Worm (Caenorhabditis elegans) whole organism, L2 larva: ENCODE data around the gene sdz-27.
A peak's percentile ranks its signal among the peaks of the same experiment; 100 is the strongest.
"Not testable (repeated sequence)": the region's sequence is repeated elsewhere in the genome, so short reads cannot be mapped to it uniquely, and the experiment has no call there.

ENCODE experiments used
- C34F6.9 ChIP-seq: fragments of 150-350 bp; optimal IDR thresholded peaks from 2 replicates; lab custom pipeline; 2014; ENCODE audit warnings: missing biosample characterization, missing genetic modification characterization
- F13H6.1 ChIP-seq: sonication (generic microtip); optimal IDR thresholded peaks from 2 replicates; lab custom pipeline; 2016; ENCODE audit warnings: missing genetic modification characterization, missing compliant biosample characterization
- R02D3.7 ChIP-seq: fragments of 150-350 bp; optimal IDR thresholded peaks from 2 replicates; lab custom pipeline; 2014; ENCODE audit warnings: missing biosample characterization, missing genetic modification characterization
- alr-1 ChIP-seq: fragments of 150-350 bp; optimal IDR thresholded peaks from 2 replicates; lab custom pipeline; 2014; ENCODE audit warnings: missing biosample characterization, missing genetic modification characterization
- aly-2 ChIP-seq: fragments of 150-350 bp; optimal IDR thresholded peaks from 2 replicates; lab custom pipeline; 2014; ENCODE audit warnings: missing biosample characterization, missing genetic modification characterization
- ama-1 ChIP-seq: fragments of 150-350 bp; optimal IDR thresholded peaks from 2 replicates; lab custom pipeline; 2018; ENCODE audit warnings: inconsistent platforms
- ceh-16 ChIP-seq: fragments of 150-350 bp; optimal IDR thresholded peaks from 2 replicates; lab custom pipeline; 2014; ENCODE audit warnings: missing biosample characterization, missing genetic modification characterization
- ceh-82 ChIP-seq: fragments of 150-350 bp; optimal IDR thresholded peaks from 2 replicates; lab custom pipeline; 2014; ENCODE audit warnings: missing biosample characterization, missing genetic modification characterization
- crh-2 ChIP-seq: sonication (generic microtip); optimal IDR thresholded peaks from 2 replicates; lab custom pipeline; 2017; ENCODE audit warnings: missing biosample characterization, missing genetic modification characterization
- dmd-4 ChIP-seq: sonication (generic microtip); optimal IDR thresholded peaks from 2 replicates; lab custom pipeline; 2017; ENCODE audit warnings: missing biosample characterization, missing genetic modification characterization
- elt-3 ChIP-seq: sonication (generic microtip); optimal IDR thresholded peaks from 2 replicates; lab custom pipeline; 2017; ENCODE audit warnings: missing biosample characterization, missing genetic modification characterization
- lin-11 ChIP-seq: fragments of 150-350 bp; sonication (generic microtip); optimal IDR thresholded peaks from 2 replicates; lab custom pipeline; 2014; ENCODE audit warnings: missing biosample characterization, missing genetic modification characterization, inconsistent platforms, mixed read lengths
- lin-13 ChIP-seq: fragments of 150-350 bp; optimal IDR thresholded peaks from 2 replicates; lab custom pipeline; 2014; ENCODE audit warnings: missing biosample characterization, missing genetic modification reagents, missing genetic modification characterization
- lin-39 ChIP-seq: fragments of 150-350 bp; optimal IDR thresholded peaks from 2 replicates; lab custom pipeline; 2014; ENCODE audit warnings: missing biosample characterization, missing genetic modification reagents, missing genetic modification characterization
- lsy-2 ChIP-seq, 2 experiments: fragments of 150-350 bp in 1 of 2; sonication (generic microtip) in 1 of 2; optimal IDR thresholded peaks; 2 replicates each; lab custom pipeline; 2014 to 2017; ENCODE audit warnings: missing biosample characterization in 2 of 2, missing genetic modification characterization in 2 of 2
- mab-5 ChIP-seq: fragments of 150-350 bp; optimal IDR thresholded peaks from 2 replicates; lab custom pipeline; 2014; ENCODE audit warnings: missing biosample characterization, missing genetic modification characterization
- mbf-1 ChIP-seq: sonication (generic microtip); optimal IDR thresholded peaks from 2 replicates; lab custom pipeline; 2017; ENCODE audit warnings: missing biosample characterization, missing genetic modification characterization
- nhr-10 ChIP-seq: sonication (generic microtip); optimal IDR thresholded peaks from 2 replicates; lab custom pipeline; 2017; ENCODE audit warnings: missing biosample characterization, missing genetic modification characterization
- nhr-11 ChIP-seq: fragments of 150-350 bp; optimal IDR thresholded peaks from 2 replicates; lab custom pipeline; 2014; ENCODE audit warnings: missing biosample characterization, missing genetic modification characterization
- nhr-12 ChIP-seq: fragments of 150-350 bp; optimal IDR thresholded peaks from 2 replicates; lab custom pipeline; 2014; ENCODE audit warnings: missing biosample characterization, missing genetic modification characterization
- nhr-23 ChIP-seq: fragments of 150-350 bp; optimal IDR thresholded peaks from 2 replicates; lab custom pipeline; 2014; ENCODE audit warnings: missing biosample characterization, missing genetic modification reagents, missing genetic modification characterization
- nhr-237 ChIP-seq: fragments of 150-350 bp; optimal IDR thresholded peaks from 2 replicates; lab custom pipeline; 2014; ENCODE audit warnings: missing biosample characterization, missing genetic modification characterization
- nhr-77 ChIP-seq: fragments of 150-350 bp; optimal IDR thresholded peaks from 2 replicates; lab custom pipeline; 2014; ENCODE audit warnings: missing biosample characterization, missing genetic modification characterization
- peb-1 ChIP-seq: fragments of 150-350 bp; optimal IDR thresholded peaks from 2 replicates; lab custom pipeline; 2014; ENCODE audit warnings: missing biosample characterization, missing genetic modification characterization
- sem-4 ChIP-seq: fragments of 150-350 bp; optimal IDR thresholded peaks from 2 replicates; lab custom pipeline; 2014; ENCODE audit warnings: missing biosample characterization, missing genetic modification reagents, missing genetic modification characterization
- sma-3 ChIP-seq: sonication (generic microtip); optimal IDR thresholded peaks from 2 replicates; lab custom pipeline; 2016; ENCODE audit warnings: missing genetic modification reagents, missing genetic modification characterization, missing compliant biosample characterization
- sma-9 ChIP-seq, 2 experiments: fragments of 150-350 bp in 1 of 2; sonication (generic microtip) in 1 of 2; optimal IDR thresholded peaks; 2 replicates each; lab custom pipeline; 2014 to 2016; ENCODE audit warnings: missing genetic modification characterization in 2 of 2, mild to moderate bottlenecking in 1 of 2, missing biosample characterization in 1 of 2, missing compliant biosample characterization in 1 of 2, missing genetic modification reagents in 1 of 2, moderate library complexity in 1 of 2
- unc-39 ChIP-seq: fragments of 150-350 bp; optimal IDR thresholded peaks from 2 replicates; lab custom pipeline; 2014; ENCODE audit warnings: missing biosample characterization, missing genetic modification characterization
- unc-55 ChIP-seq: fragments of 150-350 bp; sonication (generic microtip); optimal IDR thresholded peaks from 3 replicates; lab custom pipeline; 2014; ENCODE audit warnings: missing biosample characterization, missing genetic modification reagents, missing genetic modification characterization
- ztf-1 ChIP-seq: fragments of 200-800 bp; sonication (Bioruptor generic); conservative IDR thresholded peaks from 2 replicates; pipeline ENCODE4 v1.3.6; 2022; ENCODE audit warnings: missing genetic modification characterization, missing compliant biosample characterization
- ztf-11 ChIP-seq: sonication (generic microtip); optimal IDR thresholded peaks from 2 replicates; lab custom pipeline; 2017; ENCODE audit warnings: missing biosample characterization, missing genetic modification characterization
- ztf-4 ChIP-seq: fragments of 150-350 bp; optimal IDR thresholded peaks from 2 replicates; lab custom pipeline; 2014; ENCODE audit warnings: missing biosample characterization, missing genetic modification characterization

sdz-27 gene

ce11 chrIV:11150844-11151243 lies 36.0 kb upstream of the sdz-27 start, which contains the start of gene C08F8.2:
TSS of gene C08F8.2 (plus strand) at chrIV:11150997.
- TF ChIP-seq nhr-11 (tag; lab: Kevin White, UChicago) (no peak), ceh-82 (tag; lab: Kevin White, UChicago) (no peak), lsy-2 (tag; optimal IDR thresholded peaks at IDR 0.05; lab: Kevin White, UChicago) (peak in 1 of 2 experiments; percentile 37), mbf-1 (tag; lab: Kevin White, UChicago) (no peak), peb-1 (tag; lab: Kevin White, UChicago) (no peak), sem-4 (tag; lab: Kevin White, UChicago) (no peak), ama-1 (lab: Kevin White, UChicago) (peak; percentile 1), dmd-4 (tag; lab: Kevin White, UChicago) (no peak), lin-39 (tag; lab: Kevin White, UChicago) (no peak), C34F6.9 (no peak), nhr-77 (tag; lab: Kevin White, UChicago) (no peak), nhr-23 (tag; lab: Kevin White, UChicago) (no peak), mab-5 (no peak), unc-39 (tag; lab: Kevin White, UChicago) (no peak), nhr-10 (tag; lab: Kevin White, UChicago) (no peak)

- not testable (repeated sequence) for TF ChIP-seq lin-13 (GFP tag; lab: Kevin White, UChicago); nhr-12 (tag; lab: Kevin White, UChicago); R02D3.7
- TF ChIP-seq, all 48 proteins: peak for 0; not testable (repeated sequence) for 48
Measured at ce11 chrIV:11154425-11155114, 32.3 kb upstream of the sdz-27 start, which contains the start of gene C08F8.3. TSS of gene C08F8.3 (plus strand) at chrIV:11155044.

- TF ChIP-seq elt-3 (tag; lab: Kevin White, UChicago) (no peak), nhr-23 (tag; lab: Kevin White, UChicago) (no peak), R02D3.7 (no peak), nhr-77 (tag; lab: Kevin White, UChicago) (no peak), sma-9 (GFP tag; optimal IDR thresholded peaks at IDR 0.05; lab: Kevin White, UChicago) (no peak), sma-9 (tag; optimal IDR thresholded peaks at IDR 0.05; lab: Kevin White, UChicago) (no peak), C34F6.9 (no peak), alr-1 (tag; lab: Kevin White, UChicago) (no peak), ztf-1 (GFP tag; lab: Robert Waterston, UW) (no peak), dmd-4 (tag; lab: Kevin White, UChicago) (no peak), nhr-237 (tag; lab: Kevin White, UChicago) (no peak), sem-4 (tag; lab: Kevin White, UChicago) (no peak), aly-2 (tag; lab: Kevin White, UChicago) (no peak), mbf-1 (tag; lab: Kevin White, UChicago) (no peak), ztf-4 (tag; lab: Kevin White, UChicago) (no peak), ceh-16 (no peak)
Measured at ce11 chrIV:11156526-11156925, 30.3 kb upstream of the sdz-27 start.

ce11 chrIV:11159886-11160285 lies 26.9 kb upstream of the sdz-27 start, which contains the start of gene mboa-4:
TSS of gene mboa-4 (minus strand) at chrIV:11159986.
- no peak for TF ChIP-seq F13H6.1 (tag; lab: Kevin White, UChicago)
- no peak for TF ChIP-seq unc-39 (tag; lab: Kevin White, UChicago)
- TF ChIP-seq lsy-2 (tag; optimal IDR thresholded peaks at IDR 0.05; lab: Kevin White, UChicago): no peak
- TF ChIP-seq dmd-4 (tag; lab: Kevin White, UChicago): no peak
- no peak for TF ChIP-seq unc-55
- no peak for TF ChIP-seq nhr-10 (tag; lab: Kevin White, UChicago)
- TF ChIP-seq elt-3 (tag; lab: Kevin White, UChicago): no peak
- no peak for TF ChIP-seq lin-11 (tag; lab: Kevin White, UChicago)
- TF ChIP-seq nhr-12 (tag; lab: Kevin White, UChicago): no peak
- no peak for TF ChIP-seq peb-1 (tag; lab: Kevin White, UChicago)
- no peak for TF ChIP-seq crh-2
- TF ChIP-seq ztf-11 (tag; lab: Kevin White, UChicago): no peak
- TF ChIP-seq sma-3 (GFP tag; lab: Kevin White, UChicago): no peak
- no peak for TF ChIP-seq ama-1 (lab: Kevin White, UChicago)
- no peak for TF ChIP-seq ceh-82 (tag; lab: Kevin White, UChicago)
- TF ChIP-seq, all 48 proteins: peak for 0
